Fruit fly (Drosophila melanogaster) whole organism, embryonic: ENCODE data around the gene Acp98AB.

Experiments
- Adf1 ChIP-seq: fragments of 200-800 bp; sonication (Bioruptor generic); IDR thresholded peaks from 2 replicates; pipeline ENCODE4 v1.3.6; 2022; ENCODE audit warnings: missing biosample characterization, missing genetic modification characterization
- Aef1 ChIP-seq: fragments of 200-800 bp; sonication (Bioruptor generic); IDR thresholded peaks from 3 replicates; pipeline ENCODE4 v1.3.6; 2022; ENCODE audit warnings: missing biosample characterization, missing genetic modification characterization
- CG10209 ChIP-seq: fragments of 200-800 bp; sonication (Bioruptor generic); optimal IDR thresholded peaks from 3 replicates; lab custom pipeline; 2017; ENCODE audit warnings: missing biosample characterization, mild to moderate bottlenecking, missing genetic modification characterization, missing genetic modification reagents
- CG11504 ChIP-seq: fragments of 200-800 bp; sonication (Bioruptor generic); optimal IDR thresholded peaks from 3 replicates; lab custom pipeline; 2019; ENCODE audit warnings: missing biosample characterization, mild to moderate bottlenecking, missing genetic modification characterization, moderate library complexity
- CG12659 ChIP-seq: fragments of 200-800 bp; sonication (Bioruptor generic); optimal IDR thresholded peaks from 3 replicates; lab custom pipeline; 2017; ENCODE audit warnings: mild to moderate bottlenecking, missing biosample characterization, missing genetic modification reagents, missing genetic modification characterization
- CG14014 ChIP-seq: fragments of 200-800 bp; sonication (Bioruptor generic); IDR thresholded peaks from 2 replicates; pipeline ENCODE4 v1.3.6; 2022; ENCODE audit warnings: missing biosample characterization, missing genetic modification characterization
- CG14860 ChIP-seq: fragments of 200-800 bp; sonication (Bioruptor generic); IDR thresholded peaks from 3 replicates; pipeline ENCODE4 v1.3.6; 2022; ENCODE audit warnings: missing biosample characterization, missing genetic modification characterization; ENCODE audit not compliant: partially characterized antibody
- CG15011 ChIP-seq: fragments of 200-800 bp; sonication (Bioruptor generic); optimal IDR thresholded peaks from 3 replicates; lab custom pipeline; 2018; ENCODE audit warnings: missing biosample characterization, mild to moderate bottlenecking, missing genetic modification characterization
- CG15269 ChIP-seq: fragments of 200-800 bp; sonication (Bioruptor generic); optimal IDR thresholded peaks from 2 replicates; lab custom pipeline; 2018; ENCODE audit warnings: missing biosample characterization, mild to moderate bottlenecking, missing genetic modification characterization, moderate library complexity
- CG17328 ChIP-seq: fragments of 200-800 bp; sonication (Bioruptor generic); IDR thresholded peaks from 2 replicates; pipeline ENCODE4 v1.3.6; 2022; ENCODE audit warnings: missing biosample characterization, missing genetic modification characterization
- CG18599 ChIP-seq: fragments of 200-800 bp; sonication (Bioruptor generic); optimal IDR thresholded peaks from 3 replicates; lab custom pipeline; 2017; ENCODE audit warnings: missing biosample characterization, missing genetic modification characterization, mild to moderate bottlenecking, moderate library complexity, missing genetic modification reagents
- CG2889 ChIP-seq: fragments of 200-800 bp; sonication (Bioruptor generic); IDR thresholded peaks from 3 replicates; pipeline ENCODE4 v1.3.6; 2022; ENCODE audit warnings: missing biosample characterization, missing genetic modification characterization
- CG32532 ChIP-seq: fragments of 200-800 bp; sonication (Bioruptor generic); IDR thresholded peaks from 2 replicates; pipeline ENCODE4 v1.3.6; 2022; ENCODE audit warnings: missing biosample characterization, missing genetic modification characterization
- CG6854 ChIP-seq: fragments of 200-800 bp; sonication (Bioruptor generic); optimal IDR thresholded peaks from 3 replicates; lab custom pipeline; 2017; ENCODE audit warnings: missing biosample characterization, mild to moderate bottlenecking, missing genetic modification characterization
- CG7271 ChIP-seq: fragments of 200-800 bp; sonication (Bioruptor generic); optimal IDR thresholded peaks from 2 replicates; lab custom pipeline; 2018; ENCODE audit warnings: missing biosample characterization, mild to moderate bottlenecking, missing genetic modification characterization, moderate library complexity
- CG7839 ChIP-seq: fragments of 200-800 bp; sonication (Bioruptor generic); optimal IDR thresholded peaks from 3 replicates; lab custom pipeline; 2018; ENCODE audit warnings: missing biosample characterization, mild to moderate bottlenecking, missing genetic modification characterization, moderate library complexity
- CG8924 ChIP-seq: fragments of 200-800 bp; optimal IDR thresholded peaks from 3 replicates; lab custom pipeline; 2019; ENCODE audit warnings: missing biosample characterization, mild to moderate bottlenecking, missing genetic modification characterization, moderate library complexity
- CG9437 ChIP-seq: fragments of 200-800 bp; sonication (Bioruptor generic); optimal IDR thresholded peaks from 2 replicates; lab custom pipeline; 2018; ENCODE audit warnings: missing biosample characterization, mild to moderate bottlenecking, missing genetic modification characterization
- CG9797 ChIP-seq: fragments of 200-800 bp; sonication (Bioruptor generic); optimal IDR thresholded peaks from 3 replicates; lab custom pipeline; 2018; ENCODE audit warnings: missing biosample characterization, mild to moderate bottlenecking, missing genetic modification characterization
- CkIIα-i1 ChIP-seq: fragments of 200-800 bp; sonication (Bioruptor generic); IDR thresholded peaks from 2 replicates; pipeline ENCODE4 v1.3.6; 2022; ENCODE audit warnings: missing biosample characterization, missing genetic modification characterization
- Deaf1 ChIP-seq: fragments of 200-800 bp; optimal IDR thresholded peaks from 3 replicates; lab custom pipeline; 2019; ENCODE audit warnings: missing biosample characterization, mild to moderate bottlenecking, missing genetic modification characterization, moderate library complexity
- Dip2 ChIP-seq: fragments of 200-800 bp; sonication (Bioruptor generic); IDR thresholded peaks from 2 replicates; pipeline ENCODE4 v1.3.6; 2022; ENCODE audit warnings: missing biosample characterization, missing genetic modification characterization
- Dip3 ChIP-seq: fragments of 200-800 bp; sonication (Bioruptor generic); optimal IDR thresholded peaks from 3 replicates; lab custom pipeline; 2016; ENCODE audit warnings: missing biosample characterization, missing genetic modification characterization
- Dp ChIP-seq: fragments of 200-800 bp; sonication (Bioruptor generic); optimal IDR thresholded peaks from 2 replicates; lab custom pipeline; 2018; ENCODE audit warnings: missing biosample characterization, mild to moderate bottlenecking, missing genetic modification characterization, moderate library complexity
- Gsc ChIP-seq: fragments of 200-800 bp; sonication (Bioruptor generic); IDR thresholded peaks from 2 replicates; pipeline ENCODE4 v1.3.6; 2022; ENCODE audit warnings: missing biosample characterization, missing genetic modification characterization
- HLH3B ChIP-seq: fragments of 200-800 bp; sonication (Bioruptor generic); IDR thresholded peaks from 2 replicates; pipeline ENCODE4 v1.3.6; 2022; ENCODE audit warnings: missing biosample characterization, missing genetic modification characterization
- NC2β ChIP-seq: fragments of 200-800 bp; sonication (Bioruptor generic); optimal IDR thresholded peaks from 2 replicates; lab custom pipeline; 2016; ENCODE audit warnings: missing biosample characterization, missing genetic modification characterization
- Nf-YA ChIP-seq: fragments of 200-800 bp; sonication (Bioruptor generic); IDR thresholded peaks from 2 replicates; pipeline ENCODE4 v1.3.6; 2022; ENCODE audit warnings: missing biosample characterization, missing genetic modification characterization
- Nf-YB ChIP-seq: fragments of 200-800 bp; sonication (Bioruptor generic); optimal IDR thresholded peaks from 3 replicates; lab custom pipeline; 2019; ENCODE audit warnings: missing biosample characterization, mild to moderate bottlenecking, missing genetic modification characterization, moderate library complexity
- Sin3A ChIP-seq: fragments of >200 bp; optimal IDR thresholded peaks from 2 replicates; lab custom pipeline; 2018
- Spps ChIP-seq: fragments of 200-800 bp; sonication (Bioruptor generic); optimal IDR thresholded peaks from 2 replicates; lab custom pipeline; 2018; ENCODE audit warnings: missing biosample characterization, mild to moderate bottlenecking, missing genetic modification characterization
- Taf1 ChIP-seq: fragments of 200-800 bp; sonication (Bioruptor generic); IDR thresholded peaks from 2 replicates; pipeline ENCODE4 v1.3.6; 2022; ENCODE audit warnings: missing biosample characterization, missing genetic modification characterization
- Xrp1 ChIP-seq: fragments of 200-800 bp; sonication (Bioruptor generic); IDR thresholded peaks from 2 replicates; pipeline ENCODE4 v1.3.6; 2022; ENCODE audit warnings: missing biosample characterization, missing genetic modification characterization
- abd-A ChIP-seq: fragments of 200-800 bp; sonication (Bioruptor generic); optimal IDR thresholded peaks from 3 replicates; lab custom pipeline; 2019; ENCODE audit warnings: missing biosample characterization, mild to moderate bottlenecking, missing genetic modification characterization, moderate library complexity
- ash1 ChIP-seq: fragments of 200-800 bp; sonication (Bioruptor generic); optimal IDR thresholded peaks from 2 replicates; lab custom pipeline; 2018; ENCODE audit warnings: missing biosample characterization, mild to moderate bottlenecking, missing genetic modification characterization
- az2 ChIP-seq: fragments of 200-800 bp; sonication (Bioruptor generic); optimal IDR thresholded peaks from 3 replicates; lab custom pipeline; 2016; ENCODE audit warnings: missing biosample characterization, missing genetic modification characterization
- chn ChIP-seq: fragments of 200-800 bp; sonication (Bioruptor generic); optimal IDR thresholded peaks from 2 replicates; lab custom pipeline; 2016; ENCODE audit warnings: missing biosample characterization, missing genetic modification characterization
- da ChIP-seq: fragments of 200-800 bp; sonication (Bioruptor generic); optimal IDR thresholded peaks from 2 replicates; lab custom pipeline; 2016; ENCODE audit warnings: missing biosample characterization, missing genetic modification characterization
- dysf ChIP-seq: fragments of 200-800 bp; sonication (Bioruptor generic); IDR thresholded peaks from 3 replicates; pipeline ENCODE4 v1.3.6; 2022; ENCODE audit warnings: missing biosample characterization, missing genetic modification characterization
- gem ChIP-seq: fragments of 200-800 bp; sonication (Bioruptor generic); optimal IDR thresholded peaks from 2 replicates; lab custom pipeline; 2019; ENCODE audit warnings: missing biosample characterization, mild to moderate bottlenecking, missing genetic modification characterization, moderate library complexity
- gro ChIP-seq: fragments of 200-800 bp; sonication (Bioruptor generic); optimal IDR thresholded peaks from 2 replicates; lab custom pipeline; 2016; ENCODE audit warnings: missing biosample characterization, missing genetic modification characterization
- hkb ChIP-seq, 2 experiments: fragments of 200-800 bp in 1 of 2; fragments of >200 bp in 1 of 2; sonication (Bioruptor generic) in 1 of 2; IDR thresholded peaks in 1 of 2; optimal IDR thresholded peaks in 1 of 2; 2 replicates each; pipeline versions ENCODE4 v1.3.6 to Lab custom; 2017 to 2022; ENCODE audit warnings: missing biosample characterization in 1 of 2, missing genetic modification characterization in 1 of 2
- ind ChIP-seq: fragments of 200-800 bp; sonication (Bioruptor generic); optimal IDR thresholded peaks from 3 replicates; lab custom pipeline; 2016; ENCODE audit warnings: missing biosample characterization, missing genetic modification characterization
- insv ChIP-seq, 2 experiments: fragments of 200-800 bp; sonication (Bioruptor generic); optimal IDR thresholded peaks; 3 replicates each; lab custom pipeline; 2016 to 2018; ENCODE audit warnings: missing biosample characterization in 2 of 2, missing genetic modification characterization in 2 of 2
- jumu ChIP-seq: fragments of 200-800 bp; sonication (Bioruptor generic); optimal IDR thresholded peaks from 3 replicates; lab custom pipeline; 2016; ENCODE audit warnings: missing biosample characterization, missing genetic modification characterization
- lab ChIP-seq: fragments of 200-800 bp; sonication (Bioruptor generic); optimal IDR thresholded peaks from 3 replicates; lab custom pipeline; 2017; ENCODE audit warnings: missing biosample characterization, missing genetic modification characterization, mild to moderate bottlenecking, moderate library complexity, missing genetic modification reagents
- pfk ChIP-seq: fragments of 200-800 bp; sonication (Bioruptor generic); optimal IDR thresholded peaks from 2 replicates; lab custom pipeline; 2018; ENCODE audit warnings: missing biosample characterization, mild to moderate bottlenecking, missing genetic modification characterization, moderate library complexity
- pho ChIP-seq: fragments of 200-800 bp; sonication (Bioruptor generic); optimal IDR thresholded peaks from 2 replicates; lab custom pipeline; 2016; ENCODE audit warnings: missing biosample characterization, missing genetic modification characterization
- pum ChIP-seq: fragments of 200-800 bp; sonication (Bioruptor generic); optimal IDR thresholded peaks from 2 replicates; lab custom pipeline; 2016; ENCODE audit warnings: missing biosample characterization, missing genetic modification characterization
- sens ChIP-seq: fragments of 200-800 bp; sonication (Bioruptor generic); peaks from one replicate; lab custom pipeline; 2016; ENCODE audit warnings: missing biosample characterization, missing genetic modification characterization
- zfh1 ChIP-seq: fragments of 200-800 bp; sonication (Bioruptor generic); IDR thresholded peaks from 3 replicates; pipeline ENCODE4 v1.3.6; 2022; ENCODE audit warnings: missing biosample characterization, missing genetic modification characterization

Gene Acp98AB

DNA sequence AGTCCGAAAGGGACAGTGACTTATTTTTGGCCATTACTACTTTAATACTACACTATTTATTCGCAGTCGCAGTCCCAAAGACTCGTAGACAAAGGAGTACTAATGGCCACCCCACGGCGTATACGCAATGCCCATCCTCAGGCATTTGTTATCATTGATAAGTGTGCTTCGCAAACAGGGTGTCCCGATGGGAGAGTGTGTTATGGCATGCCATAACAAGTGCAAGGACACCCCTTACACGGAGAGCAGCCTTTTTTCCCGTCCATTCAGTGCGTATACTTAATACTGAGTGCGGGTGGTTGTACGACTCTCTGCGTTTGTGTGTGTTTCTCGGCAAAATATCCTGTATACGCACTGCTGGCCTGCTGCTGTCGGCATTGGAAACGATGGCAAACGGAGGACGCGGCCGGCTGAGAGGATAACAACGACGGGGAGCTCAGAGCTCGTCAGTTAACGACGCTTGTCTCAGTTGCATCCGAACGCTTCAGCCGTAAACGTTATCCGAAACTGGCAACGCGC lies 32.7 kb upstream of the Acp98AB start, which contains the start of gene unc80 (continued):
- TF ChIP-seq az2 (GFP tag; lab: Kevin White, UChicago) (no peak), CG7839 (no peak), Nf-YA (GFP tag; lab: Robert Waterston, UW) (no peak), Aef1 (GFP tag; lab: Robert Waterston, UW) (no peak), Dip3 (GFP tag; lab: Kevin White, UChicago) (no peak), chn (GFP tag; lab: Kevin White, UChicago) (no peak), pum (no peak), CG18599 (peak; percentile 81), CG9797 (GFP tag; lab: Kevin White, UChicago) (no peak), abd-A (peak; percentile 55), NC2β (GFP tag; lab: Kevin White, UChicago) (no peak), Xrp1 (GFP tag; lab: Robert Waterston, UW) (no peak), CG15011 (GFP tag; lab: Kevin White, UChicago) (no peak), CkIIα-i1 (GFP tag; lab: Robert Waterston, UW) (no peak), CG11504 (tag; lab: Kevin White, UChicago) (no peak), ash1 (GFP tag; lab: Kevin White, UChicago) (no peak), CG8924 (tag; lab: Kevin White, UChicago) (no peak), insv (GFP tag; optimal IDR thresholded peaks at IDR 0.05; lab: Kevin White, UChicago) (no peak), sens (GFP tag; lab: Kevin White, UChicago) (no peak), CG14860 (no peak), HLH3B (GFP tag; lab: Robert Waterston, UW) (no peak), jumu (no peak), dysf (GFP tag; lab: Robert Waterston, UW) (peak; percentile 32; the same call in 1 of the 3 replicates), CG10209 (GFP tag; lab: Kevin White, UChicago) (peak; percentile 7), CG6854 (GFP tag; lab: Kevin White, UChicago) (peak; percentile 18), Sin3A (lab: Kevin White, UChicago) (no peak), CG32532 (GFP tag; lab: Robert Waterston, UW) (peak; percentile 51; the same call in 1 of the 2 replicates), Adf1 (peak; percentile 9; the same call in 1 of the 2 replicates), gem (tag; lab: Kevin White, UChicago) (no peak), CG14014 (no peak), zfh1 (GFP tag; lab: Robert Waterston, UW) (no peak), lab (GFP tag; lab: Kevin White, UChicago) (peak; percentile 73), Spps (tag; lab: Kevin White, UChicago) (no peak), Dip2 (GFP tag; lab: Robert Waterston, UW) (no peak), Gsc (GFP tag; lab: Robert Waterston, UW) (no peak), da (GFP tag; lab: Kevin White, UChicago) (no peak), pho (peak; percentile 11), CG7271 (tag; lab: Kevin White, UChicago) (no peak), ind (no peak), Deaf1 (peak; percentile 84), CG12659 (GFP tag; lab: Kevin White, UChicago) (no peak), Taf1 (no peak), pfk (GFP tag; lab: Kevin White, UChicago) (no peak), hkb (optimal IDR thresholded peaks at IDR 0.05; lab: Kevin White, UChicago) (no peak), hkb (GFP tag; IDR thresholded peaks at IDR 0.05; lab: Robert Waterston, UW) (0 out of 2 replicates have a peak, but pooled peaks have one; percentile 15), CG9437 (no peak), Nf-YB (GFP tag; lab: Kevin White, UChicago) (no peak), gro (GFP tag; lab: Kevin White, UChicago) (no peak), CG15269 (tag; lab: Kevin White, UChicago) (no peak), Dp (GFP tag; lab: Kevin White, UChicago) (no peak), CG17328 (GFP tag; lab: Robert Waterston, UW) (no peak), CG2889 (GFP tag; lab: Robert Waterston, UW) (no peak)
